Fruit fly (Drosophila melanogaster) S2 (cell line): ENCODE data around the gene CG4928.

ENCODE experiments used
- CG8478 ChIP-seq: fragments of >200 bp; optimal IDR thresholded peaks from 2 replicates; lab custom pipeline; 2018
- CTCF ChIP-seq, 2 experiments: fragments of >200 bp; optimal IDR thresholded peaks; 2 replicates each; lab custom pipeline; 2018

The CG4928 gene

DNA sequence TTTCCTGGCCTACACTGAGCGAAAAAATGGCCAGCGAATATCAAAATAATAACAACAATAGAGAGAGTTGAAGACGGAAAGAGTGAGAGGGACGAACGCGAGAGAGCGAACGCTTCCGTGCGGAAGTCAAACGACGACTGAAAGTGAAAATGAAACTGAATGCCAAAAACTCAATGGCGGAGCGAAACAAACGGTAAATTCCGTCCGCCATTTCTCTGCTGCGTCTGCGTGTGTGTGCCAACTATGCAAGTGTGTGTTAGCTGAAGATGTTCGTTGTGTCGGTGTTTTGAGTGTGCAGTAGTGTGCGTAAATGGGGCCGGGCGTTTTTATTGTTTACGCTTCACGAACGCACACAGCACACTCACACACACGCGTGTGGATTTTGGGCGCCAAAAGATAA, 73.9 kb downstream of the CG4928 start:
- TF ChIP-seq CTCF (optimal IDR thresholded peaks at IDR 0.05; lab: Kevin White, UChicago) (no peak), CG8478 (lab: Kevin White, UChicago) (no peak)
